Fruit fly (Drosophila melanogaster): ENCODE measurements around the gene CG14572.

- TF ChIP-seq Hr78 (GFP tag; optimal IDR thresholded peaks at IDR 0.05) (no peak), ey (GFP tag; optimal IDR thresholded peaks at IDR 0.05) (no peak), psq (GFP tag; optimal IDR thresholded peaks at IDR 0.05) (no peak), Mio (GFP tag; optimal IDR thresholded peaks at IDR 0.05) (no peak), br (GFP tag; optimal IDR thresholded peaks at IDR 0.05) (no peak), OdsH (GFP tag; optimal IDR thresholded peaks at IDR 0.05) (no peak), foxo (GFP tag; optimal IDR thresholded peaks at IDR 0.05) (no peak), Myc (optimal IDR thresholded peaks at IDR 0.05) (no peak), Abd-B (GFP tag; optimal IDR thresholded peaks at IDR 0.05) (no peak), tai (GFP tag; optimal IDR thresholded peaks at IDR 0.05) (no peak), dl (GFP tag; optimal IDR thresholded peaks at IDR 0.05; ENCODE audit: insufficient read depth in 1 of 2, partially characterized antibody in 2 of 2) (no peak), Dfd (GFP tag; optimal IDR thresholded peaks at IDR 0.05) (no peak)
Measured at dm6 chr3L:21744169-21744568, 2.8 kb downstream of the CG14572 start, which contains the start of gene CG14565.

Data from whole organism, wandering third instar larva.